Worm (Caenorhabditis elegans): ENCODE measurements around the gene F54A3.6.

F54A3.6 gene

DNA sequence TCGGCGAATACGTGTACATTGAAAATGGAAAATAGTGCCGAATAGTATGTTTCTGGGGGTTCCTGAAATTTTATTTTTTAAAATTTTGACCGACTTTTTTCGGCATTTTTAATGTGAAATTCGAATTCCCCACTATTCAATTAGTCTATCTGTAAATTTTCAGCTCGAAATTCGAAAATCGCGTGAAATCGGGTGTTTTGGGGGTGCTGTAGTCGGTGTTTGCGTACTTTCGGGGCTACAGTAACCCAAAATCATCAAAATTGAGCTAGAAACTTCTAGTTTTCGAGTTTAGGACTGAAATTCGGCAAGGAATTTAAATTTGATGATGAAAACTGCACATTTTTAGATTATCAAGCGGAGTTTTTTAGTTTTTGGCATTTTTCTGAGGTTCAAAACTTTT, 30.1 kb downstream of the F54A3.6 start:
- no peak for TF ChIP-seq nhr-6 (tag; optimal IDR thresholded peaks at IDR 0.05)
- TF ChIP-seq nhr-12 (tag; optimal IDR thresholded peaks at IDR 0.05) = no peak
- TF ChIP-seq dmd-4 (tag; optimal IDR thresholded peaks at IDR 0.05) = no peak
- TF ChIP-seq sem-4 (tag; optimal IDR thresholded peaks at IDR 0.05) = no peak
- no peak for TF ChIP-seq ama-1 (optimal IDR thresholded peaks at IDR 0.05)
- no peak for TF ChIP-seq sma-9 (GFP tag; optimal IDR thresholded peaks at IDR 0.05)
- TF ChIP-seq sma-9 (tag; optimal IDR thresholded peaks at IDR 0.05) = no peak
- no peak for TF ChIP-seq elt-1 (tag; optimal IDR thresholded peaks at IDR 0.05)
- TF ChIP-seq lin-39 (tag; optimal IDR thresholded peaks at IDR 0.05) = no peak
- no peak for TF ChIP-seq alr-1 (tag; optimal IDR thresholded peaks at IDR 0.05)
- no peak for TF ChIP-seq R02D3.7 (tag; optimal IDR thresholded peaks at IDR 0.05)
- no peak for TF ChIP-seq mab-5 (tag; optimal IDR thresholded peaks at IDR 0.05)
- TF ChIP-seq ztf-1 (GFP tag; conservative IDR thresholded peaks at IDR 0.05) = no peak
- no peak for TF ChIP-seq snpc-4 (tag; optimal IDR thresholded peaks at IDR 0.05)

DNA sequence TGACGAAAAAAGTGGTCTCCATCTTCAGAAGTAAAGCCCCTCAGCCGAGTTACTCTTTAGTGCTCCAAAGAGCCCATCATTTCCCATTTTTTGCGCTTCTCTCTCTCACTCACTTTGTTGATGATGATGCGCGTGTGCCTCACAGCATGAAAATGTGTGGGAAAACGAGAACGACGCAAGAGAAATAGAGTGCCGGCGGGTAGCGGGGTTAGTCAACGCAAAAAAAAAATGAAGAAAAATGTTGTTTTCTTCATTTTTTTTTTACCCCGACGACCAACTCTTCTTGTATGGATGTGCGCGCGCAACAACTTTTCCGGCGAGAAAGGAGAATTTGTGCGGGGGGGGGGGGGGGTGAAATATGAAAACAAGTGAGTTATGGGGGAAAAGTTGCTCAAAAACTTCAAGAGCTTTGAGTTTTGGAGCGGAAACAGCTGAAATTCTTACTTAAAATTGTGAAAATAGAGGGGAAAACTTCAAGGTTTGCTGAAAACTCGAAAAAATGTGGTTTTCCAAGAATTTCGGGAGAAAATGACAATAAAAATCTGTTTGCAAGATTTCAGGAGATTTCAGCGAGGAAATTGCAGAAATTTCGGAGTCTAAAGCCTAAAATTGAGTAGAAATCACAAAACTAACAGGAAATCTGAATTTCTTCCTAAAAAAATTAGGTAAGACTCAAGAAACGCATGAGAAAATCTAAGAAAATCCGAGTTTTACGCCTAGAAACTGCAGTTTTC, 34.5 kb downstream of the F54A3.6 start, which contains the start of gene C33C12.1:
Gene C33C12.1 (plus strand): TSS at position 684 of the 734 bp plus-strand sequence.
- TF ChIP-seq nhr-10 (tag; optimal IDR thresholded peaks at IDR 0.05) = no peak
- TF ChIP-seq lsy-2 (tag; optimal IDR thresholded peaks at IDR 0.05) = peak in 1 of 2 experiments; percentile 22
- TF ChIP-seq dmd-4 (tag; optimal IDR thresholded peaks at IDR 0.05) = no peak
- TF ChIP-seq blmp-1 (tag; optimal IDR thresholded peaks at IDR 0.05; ENCODE audit: insufficient read depth) = no peak
- peak; percentile 22 for TF ChIP-seq zag-1 (tag; optimal IDR thresholded peaks at IDR 0.05)
- no peak for TF ChIP-seq snpc-4 (tag; optimal IDR thresholded peaks at IDR 0.05)
- TF ChIP-seq mbf-1 (tag; optimal IDR thresholded peaks at IDR 0.05) = no peak
- TF ChIP-seq mab-5 (tag; optimal IDR thresholded peaks at IDR 0.05) = no peak
- peak; percentile 20 for TF ChIP-seq unc-55 (GFP tag; optimal IDR thresholded peaks at IDR 0.05)
- TF ChIP-seq mdl-1 (tag; optimal IDR thresholded peaks at IDR 0.05) = peak in 1 of 2 experiments; percentile 18
- TF ChIP-seq nhr-77 (tag; optimal IDR thresholded peaks at IDR 0.05) = no peak
- peak; percentile 48 for TF ChIP-seq nhr-129 (tag; optimal IDR thresholded peaks at IDR 0.05)
- peak; percentile 32 for TF ChIP-seq C34F6.9 (tag; optimal IDR thresholded peaks at IDR 0.05)
- no peak for TF ChIP-seq R02D3.7 (tag; optimal IDR thresholded peaks at IDR 0.05)

DNA sequence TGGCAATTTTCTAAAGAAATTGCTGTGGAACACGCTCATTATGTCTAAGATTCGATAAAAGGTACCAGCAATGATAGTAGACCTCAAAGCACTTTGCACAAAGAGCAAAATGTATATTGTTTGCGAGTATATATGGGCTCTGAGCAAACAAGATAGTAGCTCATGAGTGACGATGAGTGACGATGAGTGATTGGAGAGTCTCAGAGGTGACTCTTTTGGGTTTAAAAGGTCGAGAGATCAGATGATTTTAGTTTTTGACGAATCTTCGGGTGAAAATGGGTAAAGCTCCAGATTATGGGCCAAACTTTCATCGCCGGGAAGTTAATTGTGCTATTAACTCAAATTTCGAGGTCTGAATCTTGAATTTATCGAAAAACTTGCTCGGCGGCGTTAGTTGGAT, 35.5 kb downstream of the F54A3.6 start:
- TF ChIP-seq alr-1 (tag; optimal IDR thresholded peaks at IDR 0.05) (no peak), lin-11 (tag; optimal IDR thresholded peaks at IDR 0.05) (no peak), egl-27 (tag; optimal IDR thresholded peaks at IDR 0.05) (no peak), blmp-1 (tag; optimal IDR thresholded peaks at IDR 0.05; ENCODE audit: insufficient read depth) (no peak), elt-1 (tag; optimal IDR thresholded peaks at IDR 0.05) (no peak), nhr-10 (tag; optimal IDR thresholded peaks at IDR 0.05) (no peak), nhr-12 (tag; optimal IDR thresholded peaks at IDR 0.05) (no peak), ama-1 (optimal IDR thresholded peaks at IDR 0.05) (no peak), nhr-23 (tag; optimal IDR thresholded peaks at IDR 0.05) (no peak), gmeb-1 (tag; optimal IDR thresholded peaks at IDR 0.05) (no peak), sma-3 (GFP tag; optimal IDR thresholded peaks at IDR 0.05) (no peak), ZK546.5 (tag; optimal IDR thresholded peaks at IDR 0.05) (no peak), R02D3.7 (tag; optimal IDR thresholded peaks at IDR 0.05) (no peak), nhr-237 (tag; optimal IDR thresholded peaks at IDR 0.05) (no peak), mab-5 (tag; optimal IDR thresholded peaks at IDR 0.05) (no peak)

DNA sequence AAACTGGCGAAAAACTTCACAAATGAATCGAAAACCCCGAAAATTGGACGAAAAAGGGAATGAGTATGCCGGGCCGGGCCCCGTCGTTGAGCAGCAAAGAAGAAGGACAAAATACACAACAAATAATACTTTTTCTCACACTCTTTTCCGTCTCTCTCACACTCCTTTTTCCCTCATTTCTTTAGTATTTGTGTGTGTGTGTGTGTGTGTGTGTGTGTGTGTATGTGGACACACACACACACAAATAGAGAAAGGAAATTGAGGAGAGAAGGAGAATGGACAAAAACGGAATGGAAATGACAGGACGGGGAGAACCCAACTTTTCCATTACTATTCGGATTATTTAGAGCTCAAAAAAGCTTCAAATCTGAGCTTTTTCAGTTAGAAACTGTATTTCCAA, 36.7 kb downstream of the F54A3.6 start:
- TF ChIP-seq mab-5 (tag; optimal IDR thresholded peaks at IDR 0.05) = no peak
- TF ChIP-seq ceh-82 (tag; optimal IDR thresholded peaks at IDR 0.05) = no peak
- TF ChIP-seq skn-1 (tag; optimal IDR thresholded peaks at IDR 0.05) = no peak
- TF ChIP-seq elt-1 (tag; optimal IDR thresholded peaks at IDR 0.05) = no peak
- no peak for TF ChIP-seq lin-11 (tag; optimal IDR thresholded peaks at IDR 0.05)
- peak; percentile 65 for TF ChIP-seq F13H6.1 (tag; optimal IDR thresholded peaks at IDR 0.05)
- no peak for TF ChIP-seq R02D3.7 (tag; optimal IDR thresholded peaks at IDR 0.05)
- no peak for TF ChIP-seq zag-1 (tag; optimal IDR thresholded peaks at IDR 0.05)
- no peak for TF ChIP-seq alr-1 (tag; optimal IDR thresholded peaks at IDR 0.05)
- TF ChIP-seq dmd-4 (tag; optimal IDR thresholded peaks at IDR 0.05) = no peak
- TF ChIP-seq lin-39 (tag; optimal IDR thresholded peaks at IDR 0.05) = no peak
- TF ChIP-seq aly-2 (tag; optimal IDR thresholded peaks at IDR 0.05) = no peak
- TF ChIP-seq nhr-25 (tag; optimal IDR thresholded peaks at IDR 0.05) = no peak
- no peak for TF ChIP-seq mbf-1 (tag; optimal IDR thresholded peaks at IDR 0.05)
- TF ChIP-seq nhr-237 (tag; optimal IDR thresholded peaks at IDR 0.05) = no peak
- TF ChIP-seq snpc-4 (tag; optimal IDR thresholded peaks at IDR 0.05) = no peak
- no peak for TF ChIP-seq nhr-12 (tag; optimal IDR thresholded peaks at IDR 0.05)
- TF ChIP-seq elt-3 (tag; optimal IDR thresholded peaks at IDR 0.05) = no peak
- no peak for TF ChIP-seq sem-4 (tag; optimal IDR thresholded peaks at IDR 0.05)
- peak; percentile 58 for TF ChIP-seq sma-9 (GFP tag; optimal IDR thresholded peaks at IDR 0.05)
- no peak for TF ChIP-seq sma-9 (tag; optimal IDR thresholded peaks at IDR 0.05)
- TF ChIP-seq ZK546.5 (tag; optimal IDR thresholded peaks at IDR 0.05) = no peak
- peak; percentile 44 for TF ChIP-seq crh-2 (tag; optimal IDR thresholded peaks at IDR 0.05)
- TF ChIP-seq C34F6.9 (tag; optimal IDR thresholded peaks at IDR 0.05) = peak; percentile 59
- no peak for TF ChIP-seq nhr-21 (tag; optimal IDR thresholded peaks at IDR 0.05)
- TF ChIP-seq gmeb-1 (tag; optimal IDR thresholded peaks at IDR 0.05) = no peak
- TF ChIP-seq nhr-11 (tag; optimal IDR thresholded peaks at IDR 0.05) = no peak
- no peak for TF ChIP-seq ztf-11 (tag; optimal IDR thresholded peaks at IDR 0.05)
- no peak for TF ChIP-seq sma-3 (GFP tag; optimal IDR thresholded peaks at IDR 0.05)
- no peak for TF ChIP-seq ceh-16 (tag; optimal IDR thresholded peaks at IDR 0.05)
- TF ChIP-seq ama-1 (optimal IDR thresholded peaks at IDR 0.05) = no peak
- no peak for TF ChIP-seq unc-39 (tag; optimal IDR thresholded peaks at IDR 0.05)
- peak; percentile 42 for TF ChIP-seq lin-13 (GFP tag; optimal IDR thresholded peaks at IDR 0.05)
- TF ChIP-seq ztf-1 (GFP tag; conservative IDR thresholded peaks at IDR 0.05) = no peak
